Worm (Caenorhabditis elegans) whole organism, L3 larva: ENCODE data around the gene K10H10.6.

Source experiments
- R02D3.7 ChIP-seq: fragments of 150-350 bp; optimal IDR thresholded peaks from 2 replicates; lab custom pipeline; 2014; ENCODE audit warnings: missing biosample characterization, missing genetic modification characterization
- ZK546.5 ChIP-seq: sonication (generic microtip); optimal IDR thresholded peaks from 2 replicates; lab custom pipeline; 2017; ENCODE audit warnings: missing biosample characterization, missing genetic modification characterization
- aly-2 ChIP-seq: fragments of 150-350 bp; optimal IDR thresholded peaks from 2 replicates; lab custom pipeline; 2014; ENCODE audit warnings: missing biosample characterization, missing genetic modification characterization
- ama-1 ChIP-seq: fragments of 150-350 bp; optimal IDR thresholded peaks from 2 replicates; lab custom pipeline; 2018
- ceh-16 ChIP-seq: sonication (generic microtip); optimal IDR thresholded peaks from 2 replicates; lab custom pipeline; 2017; ENCODE audit warnings: missing biosample characterization, missing genetic modification characterization
- ceh-28 ChIP-seq: fragments of 150-350 bp; optimal IDR thresholded peaks from 2 replicates; lab custom pipeline; 2014; ENCODE audit warnings: missing biosample characterization, missing genetic modification reagents, missing genetic modification characterization
- ceh-82 ChIP-seq: fragments of 150-350 bp; optimal IDR thresholded peaks from 2 replicates; lab custom pipeline; 2014; ENCODE audit warnings: missing biosample characterization, missing genetic modification characterization
- ceh-9 ChIP-seq: sonication (generic microtip); optimal IDR thresholded peaks from 2 replicates; lab custom pipeline; 2018; ENCODE audit warnings: missing biosample characterization, missing genetic modification characterization
- daf-12 ChIP-seq: fragments of 150-350 bp; optimal IDR thresholded peaks from 2 replicates; lab custom pipeline; 2014; ENCODE audit warnings: missing biosample characterization, missing genetic modification reagents, missing genetic modification characterization
- egl-27 ChIP-seq: sonication (generic microtip); optimal IDR thresholded peaks from 4 replicates; lab custom pipeline; 2017; ENCODE audit warnings: missing biosample characterization, missing genetic modification reagents, missing genetic modification characterization
- egl-5 ChIP-seq: fragments of 150-350 bp; optimal IDR thresholded peaks from 2 replicates; lab custom pipeline; 2017; ENCODE audit warnings: missing biosample characterization, missing genetic modification reagents, missing genetic modification characterization, inconsistent platforms
- elt-2 ChIP-seq: sonication (generic microtip); optimal IDR thresholded peaks from 2 replicates; lab custom pipeline; 2016; ENCODE audit warnings: missing genetic modification reagents, mild to moderate bottlenecking, missing genetic modification characterization, missing compliant biosample characterization
- elt-3 ChIP-seq, 3 experiments: fragments of 150-350 bp in 1 of 3; sonication (generic microtip) in 2 of 3; optimal IDR thresholded peaks; 2 replicates in 2 of 3; 4 replicates in 1 of 3; lab custom pipeline; 2014 to 2017; ENCODE audit warnings: missing biosample characterization in 3 of 3, missing genetic modification characterization in 3 of 3
- eor-1 ChIP-seq, 2 experiments: fragments of 150-350 bp; optimal IDR thresholded peaks; 2 replicates each; lab custom pipeline; 2014 to 2018; ENCODE audit warnings: missing biosample characterization in 2 of 2, missing genetic modification characterization in 2 of 2
- fkh-10 ChIP-seq: sonication (generic microtip); optimal IDR thresholded peaks from 2 replicates; lab custom pipeline; 2017; ENCODE audit warnings: missing biosample characterization, missing genetic modification reagents, missing genetic modification characterization
- fkh-2 ChIP-seq: fragments of 150-350 bp; optimal IDR thresholded peaks from 2 replicates; lab custom pipeline; 2014; ENCODE audit warnings: missing biosample characterization, missing genetic modification reagents, missing genetic modification characterization
- jun-1 ChIP-seq: fragments of 150-350 bp; optimal IDR thresholded peaks from 2 replicates; lab custom pipeline; 2014; ENCODE audit warnings: missing biosample characterization, missing genetic modification reagents, missing genetic modification characterization
- lin-15B ChIP-seq: fragments of 150-350 bp; optimal IDR thresholded peaks from 2 replicates; lab custom pipeline; 2014; ENCODE audit warnings: missing biosample characterization, missing genetic modification characterization
- lsy-12 ChIP-seq: sonication (generic microtip); optimal IDR thresholded peaks from 2 replicates; lab custom pipeline; 2016; ENCODE audit warnings: mild to moderate bottlenecking, missing genetic modification characterization, missing compliant biosample characterization
- mdl-1 ChIP-seq: fragments of 150-350 bp; optimal IDR thresholded peaks from 2 replicates; lab custom pipeline; 2014; ENCODE audit warnings: missing biosample characterization, missing genetic modification characterization
- mml-1 ChIP-seq: fragments of 150-350 bp; sonication (generic microtip); optimal IDR thresholded peaks from 3 replicates; lab custom pipeline; 2014; ENCODE audit warnings: missing biosample characterization, missing genetic modification characterization
- nfya-1 ChIP-seq: sonication (generic microtip); optimal IDR thresholded peaks from 2 replicates; lab custom pipeline; 2017; ENCODE audit warnings: missing genetic modification characterization, mild to moderate bottlenecking, missing compliant biosample characterization, antibody characterized with exemption, moderate library complexity; ENCODE audit not compliant: insufficient read depth
- nhr-11 ChIP-seq: fragments of 150-350 bp; optimal IDR thresholded peaks from 2 replicates; lab custom pipeline; 2014; ENCODE audit warnings: missing biosample characterization, missing genetic modification characterization
- nhr-12 ChIP-seq: fragments of 150-350 bp; optimal IDR thresholded peaks from 2 replicates; lab custom pipeline; 2014; ENCODE audit warnings: missing biosample characterization, missing genetic modification characterization
- nhr-23 ChIP-seq: fragments of 150-350 bp; optimal IDR thresholded peaks from 2 replicates; lab custom pipeline; 2014; ENCODE audit warnings: missing biosample characterization, missing genetic modification reagents, missing genetic modification characterization
- nhr-25 ChIP-seq: sonication (generic microtip); optimal IDR thresholded peaks from 2 replicates; lab custom pipeline; 2017; ENCODE audit warnings: missing biosample characterization, missing genetic modification characterization
- nhr-28 ChIP-seq: fragments of 150-350 bp; optimal IDR thresholded peaks from 2 replicates; lab custom pipeline; 2014; ENCODE audit warnings: missing biosample characterization, missing genetic modification characterization
- nhr-43 ChIP-seq: sonication (generic microtip); optimal IDR thresholded peaks from 2 replicates; lab custom pipeline; 2016; ENCODE audit warnings: mild to moderate bottlenecking, missing genetic modification characterization, missing compliant biosample characterization; ENCODE audit not compliant: poor library complexity, severe bottlenecking
- nhr-76 ChIP-seq: fragments of 150-350 bp; sonication (generic microtip); optimal IDR thresholded peaks from 5 replicates; lab custom pipeline; 2014; ENCODE audit warnings: missing biosample characterization, missing genetic modification characterization
- nhr-77 ChIP-seq: fragments of 150-350 bp; optimal IDR thresholded peaks from 2 replicates; lab custom pipeline; 2014; ENCODE audit warnings: missing biosample characterization, missing genetic modification characterization
- pha-4 ChIP-seq: fragments of 150-350 bp; optimal IDR thresholded peaks from 2 replicates; lab custom pipeline; 2014; ENCODE audit warnings: missing biosample characterization, missing genetic modification reagents, missing genetic modification characterization
- pqm-1 ChIP-seq: fragments of 150-350 bp; optimal IDR thresholded peaks from 2 replicates; lab custom pipeline; 2017; ENCODE audit warnings: missing biosample characterization, missing genetic modification characterization, inconsistent platforms
- sea-2 ChIP-seq: fragments of 150-350 bp; sonication (generic microtip); optimal IDR thresholded peaks from 4 replicates; lab custom pipeline; 2014; ENCODE audit warnings: missing biosample characterization, missing genetic modification reagents, missing genetic modification characterization
- skn-1 ChIP-seq: fragments of 150-350 bp; optimal IDR thresholded peaks from 2 replicates; lab custom pipeline; 2014; ENCODE audit warnings: missing biosample characterization, missing genetic modification characterization
- snpc-4 ChIP-seq: fragments of 150-350 bp; optimal IDR thresholded peaks from 2 replicates; lab custom pipeline; 2014; ENCODE audit warnings: missing biosample characterization, missing genetic modification characterization
- unc-39 ChIP-seq: sonication (generic microtip); optimal IDR thresholded peaks from 4 replicates; lab custom pipeline; 2017; ENCODE audit warnings: missing biosample characterization, missing genetic modification characterization
- unc-62 ChIP-seq: fragments of 150-350 bp; sonication (generic microtip); optimal IDR thresholded peaks from 4 replicates; lab custom pipeline; 2014; ENCODE audit warnings: missing biosample characterization, missing genetic modification reagents, missing genetic modification characterization
- zag-1 ChIP-seq: fragments of 150-350 bp; optimal IDR thresholded peaks from 2 replicates; lab custom pipeline; 2014; ENCODE audit warnings: missing biosample characterization, missing genetic modification characterization
- ztf-11 ChIP-seq: fragments of 150-350 bp; optimal IDR thresholded peaks from 2 replicates; lab custom pipeline; 2014; ENCODE audit warnings: missing biosample characterization, missing genetic modification characterization

The K10H10.6 gene

DNA sequence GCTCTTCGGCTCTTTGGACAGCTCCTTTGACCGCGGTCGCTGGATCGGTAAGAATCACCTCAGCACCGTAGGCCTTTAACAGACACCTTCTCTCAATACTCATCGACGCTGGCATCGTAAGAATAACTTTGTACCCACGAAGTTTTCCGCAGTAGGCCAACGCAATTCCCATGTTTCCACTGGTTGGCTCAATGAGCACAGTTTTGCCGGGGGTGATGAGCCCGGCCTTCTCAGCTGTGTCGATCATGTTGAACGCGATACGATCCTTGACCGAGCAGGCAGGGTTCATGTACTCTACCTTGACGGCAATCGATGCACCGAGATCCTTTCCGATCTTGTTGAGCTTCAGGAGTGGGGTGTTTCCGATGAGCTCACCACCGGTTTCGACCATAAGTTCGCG is 9.1 kb upstream of the K10H10.6 start:
- TF ChIP-seq ama-1 (lab: Kevin White, UChicago) (peak; percentile 53), snpc-4 (no peak)

- no peak for TF ChIP-seq nhr-11 (tag; lab: Kevin White, UChicago)
- TF ChIP-seq nhr-28 (tag; lab: Kevin White, UChicago): no peak
- TF ChIP-seq unc-62 (GFP tag; lab: Kevin White, UChicago): no peak
- TF ChIP-seq nhr-76 (tag; lab: Kevin White, UChicago): no peak
- no peak for TF ChIP-seq ceh-9
- TF ChIP-seq pqm-1 (tag; lab: Kevin White, UChicago): no peak
- no peak for TF ChIP-seq mdl-1 (tag; lab: Kevin White, UChicago)
- no peak for TF ChIP-seq unc-39 (tag; lab: Kevin White, UChicago)
- no peak for TF ChIP-seq ceh-82
- TF ChIP-seq pha-4 (tag; lab: Kevin White, UChicago): no peak
- TF ChIP-seq R02D3.7 (tag; lab: Kevin White, UChicago): no peak
- no peak for TF ChIP-seq fkh-2 (tag; lab: Kevin White, UChicago)
- TF ChIP-seq jun-1: no peak
Measured at ce11 chrII:14494414-14494463, 8.9 kb upstream of the K10H10.6 start, which contains the start of gene cysl-2. Gene cysl-2, minus strand, starts transcription at chrII:14494451.

ce11 chrII:14494464-14494863 is 8.6 kb upstream of the K10H10.6 start:
- TF ChIP-seq nhr-12 (tag; lab: Kevin White, UChicago) (no peak), elt-3 (tag; optimal IDR thresholded peaks at IDR 0.05; lab: Kevin White, UChicago) (peak in 1 of 3 experiments; percentile 17), ama-1 (lab: Kevin White, UChicago) (no peak), nfya-1 (no peak), skn-1 (tag; lab: Kevin White, UChicago) (peak; percentile 53), elt-2 (peak; percentile 65), zag-1 (tag; lab: Kevin White, UChicago) (no peak), lin-15B (no peak), ztf-11 (tag; lab: Kevin White, UChicago) (no peak), eor-1 (tag; optimal IDR thresholded peaks at IDR 0.05; lab: Kevin White, UChicago) (no peak), nhr-77 (tag; lab: Kevin White, UChicago) (no peak), sea-2 (GFP tag; lab: Kevin White, UChicago) (no peak), unc-62 (GFP tag; lab: Kevin White, UChicago) (no peak), R02D3.7 (tag; lab: Kevin White, UChicago) (no peak), nhr-28 (tag; lab: Kevin White, UChicago) (no peak), fkh-2 (tag; lab: Kevin White, UChicago) (no peak), aly-2 (no peak), daf-12 (tag; lab: Kevin White, UChicago) (no peak), ZK546.5 (no peak), pha-4 (tag; lab: Kevin White, UChicago) (no peak), ceh-28 (no peak), unc-39 (tag; lab: Kevin White, UChicago) (no peak), nhr-23 (tag; lab: Kevin White, UChicago) (no peak), nhr-11 (tag; lab: Kevin White, UChicago) (no peak), ceh-16 (tag; lab: Kevin White, UChicago) (no peak), egl-27 (tag; lab: Kevin White, UChicago) (no peak), fkh-10 (GFP tag; lab: Kevin White, UChicago) (no peak), nhr-76 (tag; lab: Kevin White, UChicago) (no peak), nhr-25 (tag; lab: Kevin White, UChicago) (no peak), pqm-1 (tag; lab: Kevin White, UChicago) (peak; percentile 59), egl-5 (tag; lab: Kevin White, UChicago) (no peak), mml-1 (tag; lab: Kevin White, UChicago) (no peak)
- TF ChIP-seq, all 47 proteins: peak for 4

DNA sequence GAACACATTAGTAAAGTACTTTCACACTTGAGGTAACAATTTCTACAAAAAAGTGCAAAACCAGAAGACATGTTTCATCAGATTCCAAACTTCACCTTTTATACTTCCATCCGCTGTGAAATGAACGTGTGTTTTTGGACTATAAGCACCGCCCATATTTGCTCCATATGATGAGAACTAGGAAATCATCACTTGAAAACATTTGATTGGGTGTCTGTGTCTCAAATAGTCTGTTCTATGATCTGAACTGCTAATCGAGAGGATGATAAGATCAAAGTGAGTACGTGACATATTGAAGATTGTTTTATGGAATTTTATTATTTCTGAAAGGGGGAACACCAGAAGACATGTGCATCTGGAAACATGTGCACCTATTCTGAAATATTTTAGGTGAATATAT is 7.8 kb upstream of the K10H10.6 start:
- TF ChIP-seq elt-2: peak; percentile 31
- TF ChIP-seq daf-12 (tag; lab: Kevin White, UChicago): no peak
- no peak for TF ChIP-seq ceh-9
- TF ChIP-seq aly-2: no peak
- TF ChIP-seq jun-1: no peak
- TF ChIP-seq nhr-43 (tag; lab: Kevin White, UChicago): peak; percentile 77
- TF ChIP-seq pqm-1 (tag; lab: Kevin White, UChicago): peak; percentile 79
- no peak for TF ChIP-seq lsy-12
